Worm (Caenorhabditis elegans): ENCODE data around the gene srh-217.

DNA sequence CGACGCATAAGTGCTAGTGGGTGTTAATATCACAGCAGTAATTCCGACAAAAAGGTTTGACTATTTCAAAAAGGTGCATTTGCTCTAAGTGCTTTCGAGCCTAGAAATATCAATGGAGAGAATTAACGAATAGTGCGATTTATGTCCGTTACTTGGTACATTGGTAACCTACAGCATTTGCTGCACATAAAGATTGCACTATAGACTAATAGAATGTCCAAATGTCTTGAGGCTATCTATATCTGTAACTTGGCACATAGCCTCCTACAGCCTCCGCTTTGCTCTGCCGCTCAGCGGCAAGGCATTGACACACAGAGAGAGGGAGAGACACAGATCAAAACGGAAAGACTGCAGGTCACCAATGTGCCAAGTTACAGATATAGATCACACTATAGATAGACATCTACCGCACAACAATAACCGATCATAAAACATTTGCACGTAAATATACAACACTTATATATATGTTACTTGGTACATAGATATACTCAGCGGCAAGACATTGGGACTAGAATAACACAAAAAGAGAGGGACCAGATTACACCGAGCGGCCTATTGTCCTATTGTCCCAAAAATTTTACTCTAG lies at the start of gene srh-217, which contains the start of gene Y113G7B.28:
- TF ChIP-seq pag-3 (tag; optimal IDR thresholded peaks at IDR 0.05; ENCODE audit: borderline replicate concordance, insufficient read depth) (no peak), nhr-237 (tag; optimal IDR thresholded peaks at IDR 0.05) (no peak), nhr-11 (tag; optimal IDR thresholded peaks at IDR 0.05) (no peak), lin-15B (tag; optimal IDR thresholded peaks at IDR 0.05) (no peak), nhr-28 (tag; optimal IDR thresholded peaks at IDR 0.05) (no peak), snpc-4 (tag; optimal IDR thresholded peaks at IDR 0.05) (no peak), lsy-2 (tag; optimal IDR thresholded peaks at IDR 0.05) (no peak), blmp-1 (tag; optimal IDR thresholded peaks at IDR 0.05) (no peak)
